Worm (Caenorhabditis elegans): ENCODE data around the gene E04D5.5.

ce11 chrII:10393282-10394179 is 17.6 kb upstream of the E04D5.5 start, which contains the start of gene gpd-1:
- TF ChIP-seq T22C8.4 (GFP tag; IDR thresholded peaks at IDR 0.05) (no peak), ztf-23 (GFP tag; IDR thresholded peaks at IDR 0.05) (no peak), ztf-29 (GFP tag; IDR thresholded peaks at IDR 0.05) (no peak), flt-1 (GFP tag; IDR thresholded peaks at IDR 0.05) (no peak), ref-1 (GFP tag; conservative IDR thresholded peaks at IDR 0.05) (no peak), klf-2 (GFP tag; conservative IDR thresholded peaks at IDR 0.05) (no peak), cog-1 (tag; optimal IDR thresholded peaks at IDR 0.05) (no peak), med-1 (GFP tag; optimal IDR thresholded peaks at IDR 0.05; ENCODE audit: insufficient read depth) (no peak), tab-1 (GFP tag; IDR thresholded peaks at IDR 0.05) (no peak)
